Worm (Caenorhabditis elegans) whole organism, L1 larva: ENCODE measurements around the gene C26E1.2.

Experiments
- aly-2 ChIP-seq: fragments of 150-350 bp; optimal IDR thresholded peaks from 2 replicates; lab custom pipeline; 2014; ENCODE audit warnings: missing biosample characterization, missing genetic modification characterization
- ama-1 ChIP-seq: fragments of 150-350 bp; optimal IDR thresholded peaks from 2 replicates; lab custom pipeline; 2014
- blmp-1 ChIP-seq: fragments of 150-350 bp; optimal IDR thresholded peaks from 2 replicates; lab custom pipeline; 2014; ENCODE audit warnings: missing biosample characterization, missing genetic modification characterization
- ceh-63 ChIP-seq: fragments of 200-800 bp; sonication (Bioruptor generic); optimal IDR thresholded peaks from 2 replicates; lab custom pipeline; 2018; ENCODE audit warnings: mild to moderate bottlenecking, missing genetic modification characterization, missing compliant biosample characterization
- ces-1 ChIP-seq: fragments of 150-350 bp; optimal IDR thresholded peaks from 2 replicates; lab custom pipeline; 2014; ENCODE audit warnings: missing biosample characterization, missing genetic modification reagents, missing genetic modification characterization
- dsc-1 ChIP-seq: sonication (generic microtip); optimal IDR thresholded peaks from 2 replicates; lab custom pipeline; 2016; ENCODE audit warnings: mild to moderate bottlenecking, missing genetic modification characterization, missing compliant biosample characterization
- efl-1 ChIP-seq, 4 experiments: fragments of 150-350 bp; optimal IDR thresholded peaks in 3 of 4; peaks in 1 of 4; 1 replicate in 1 of 4; 2 replicates in 3 of 4; lab custom pipeline; 2014; ENCODE audit warnings: missing biosample characterization in 2 of 4, missing genetic modification characterization in 2 of 4, missing genetic modification reagents in 2 of 4
- egl-13 ChIP-seq: sonication (generic microtip); optimal IDR thresholded peaks from 2 replicates; lab custom pipeline; 2016; ENCODE audit warnings: missing genotype, missing genetic modification reagents, missing genetic modification characterization, missing compliant biosample characterization
- egl-27 ChIP-seq, 2 experiments: fragments of 150-350 bp in 1 of 2; sonication (generic microtip); optimal IDR thresholded peaks; 3 replicates each; lab custom pipeline; 2017 to 2018; ENCODE audit warnings: missing biosample characterization in 2 of 2, missing genetic modification characterization in 2 of 2, missing genetic modification reagents in 2 of 2
- elt-3 ChIP-seq, 6 experiments: fragments of 150-350 bp in 1 of 6; sonication (generic microtip); optimal IDR thresholded peaks; 2 replicates each; lab custom pipeline; 2017 to 2018; ENCODE audit warnings: missing biosample characterization in 6 of 6, missing genetic modification characterization in 6 of 6, inconsistent platforms in 1 of 6
- ets-5 ChIP-seq: fragments of 200-800 bp; sonication (Bioruptor generic); IDR thresholded peaks from 2 replicates; pipeline ENCODE4 v1.3.6; 2022; ENCODE audit warnings: missing genetic modification characterization, missing compliant biosample characterization
- fkh-8 ChIP-seq: sonication (generic microtip); optimal IDR thresholded peaks from 2 replicates; lab custom pipeline; 2016; ENCODE audit warnings: mild to moderate bottlenecking, missing genetic modification characterization, missing compliant biosample characterization
- isw-1 ChIP-seq: fragments of 200-800 bp; sonication (Bioruptor generic); IDR thresholded peaks from 2 replicates; pipeline ENCODE4 v1.3.6; 2022; ENCODE audit warnings: missing genetic modification characterization, missing compliant biosample characterization
- lin-13 ChIP-seq: fragments of 150-350 bp; optimal IDR thresholded peaks from 2 replicates; lab custom pipeline; 2014; ENCODE audit warnings: missing biosample characterization, missing genetic modification reagents, missing genetic modification characterization
- lin-14 ChIP-seq: fragments of 200-800 bp; sonication (Bioruptor generic); optimal IDR thresholded peaks from 2 replicates; lab custom pipeline; 2018; ENCODE audit warnings: mild to moderate bottlenecking, missing genetic modification characterization, moderate library complexity, missing compliant biosample characterization
- lin-15B ChIP-seq: fragments of 150-350 bp; sonication (generic microtip); optimal IDR thresholded peaks from 3 replicates; lab custom pipeline; 2014; ENCODE audit warnings: missing biosample characterization, missing genetic modification characterization
- lsy-2 ChIP-seq, 2 experiments: fragments of 150-350 bp; optimal IDR thresholded peaks; 2 replicates each; lab custom pipeline; 2014; ENCODE audit warnings: missing biosample characterization in 2 of 2, missing genetic modification characterization in 2 of 2
- nhr-11 ChIP-seq: fragments of 150-350 bp; optimal IDR thresholded peaks from 2 replicates; lab custom pipeline; 2014; ENCODE audit warnings: missing biosample characterization, missing genetic modification characterization
- nhr-28 ChIP-seq: fragments of 150-350 bp; optimal IDR thresholded peaks from 2 replicates; lab custom pipeline; 2014; ENCODE audit warnings: missing biosample characterization, missing genetic modification characterization
- nhr-47 ChIP-seq: sonication (generic microtip); optimal IDR thresholded peaks from 2 replicates; lab custom pipeline; 2016; ENCODE audit warnings: mild to moderate bottlenecking, missing genetic modification characterization, moderate library complexity, missing compliant biosample characterization
- nhr-71 ChIP-seq: sonication (generic microtip); optimal IDR thresholded peaks from 2 replicates; lab custom pipeline; 2016; ENCODE audit warnings: mild to moderate bottlenecking, missing genetic modification characterization, moderate library complexity, missing compliant biosample characterization
- nhr-84 ChIP-seq: sonication (generic microtip); optimal IDR thresholded peaks from 2 replicates; lab custom pipeline; 2017; ENCODE audit warnings: missing biosample characterization, missing genetic modification characterization
- nhr-85 ChIP-seq: sonication (generic microtip); peaks from one replicate; lab custom pipeline; 2016; ENCODE audit warnings: missing genetic modification characterization, inconsistent platforms, missing compliant biosample characterization
- pag-3 ChIP-seq: sonication (generic microtip); optimal IDR thresholded peaks from 2 replicates; lab custom pipeline; 2017; ENCODE audit warnings: missing genetic modification characterization, mild to moderate bottlenecking, missing compliant biosample characterization, antibody characterized with exemption, borderline replicate concordance; ENCODE audit not compliant: insufficient read depth
- pax-3 ChIP-seq: fragments of 200-800 bp; sonication (Bioruptor generic); optimal IDR thresholded peaks from 2 replicates; lab custom pipeline; 2018; ENCODE audit warnings: mild to moderate bottlenecking, missing genetic modification characterization, moderate library complexity, missing compliant biosample characterization
- rnt-1 ChIP-seq: sonication (generic microtip); optimal IDR thresholded peaks from 2 replicates; lab custom pipeline; 2016; ENCODE audit warnings: mild to moderate bottlenecking, missing genetic modification characterization, moderate library complexity, missing compliant biosample characterization
- skn-1 ChIP-seq: fragments of 150-350 bp; optimal IDR thresholded peaks from 2 replicates; lab custom pipeline; 2014; ENCODE audit warnings: missing biosample characterization, missing genetic modification characterization
- tlp-1 ChIP-seq: fragments of 150-350 bp; optimal IDR thresholded peaks from 2 replicates; lab custom pipeline; 2014; ENCODE audit warnings: missing biosample characterization, missing genetic modification characterization
- unc-30 ChIP-seq: sonication (generic microtip); optimal IDR thresholded peaks from 2 replicates; lab custom pipeline; 2017; ENCODE audit warnings: missing biosample characterization, missing genetic modification characterization
- vab-15 ChIP-seq: sonication (generic microtip); optimal IDR thresholded peaks from 2 replicates; lab custom pipeline; 2017; ENCODE audit warnings: missing genotype, mild to moderate bottlenecking, missing genetic modification characterization, missing compliant biosample characterization
- xbp-1 ChIP-seq: sonication (generic microtip); optimal IDR thresholded peaks from 2 replicates; lab custom pipeline; 2016; ENCODE audit warnings: missing genetic modification characterization, missing compliant biosample characterization
- zag-1 ChIP-seq: fragments of 150-350 bp; optimal IDR thresholded peaks from 2 replicates; lab custom pipeline; 2014; ENCODE audit warnings: missing biosample characterization, missing genetic modification characterization
- zip-4 ChIP-seq: fragments of 200-800 bp; sonication (Bioruptor generic); optimal IDR thresholded peaks from 2 replicates; lab custom pipeline; 2018; ENCODE audit warnings: mild to moderate bottlenecking, missing genetic modification characterization, moderate library complexity, missing compliant biosample characterization
- ztf-11 ChIP-seq, 2 experiments: sonication (generic microtip); optimal IDR thresholded peaks; 2 replicates each; lab custom pipeline; 2016 to 2017; ENCODE audit warnings: missing genetic modification characterization in 2 of 2, missing biosample characterization in 1 of 2, missing compliant biosample characterization in 1 of 2
- ztf-4 ChIP-seq: fragments of 150-350 bp; optimal IDR thresholded peaks from 2 replicates; lab custom pipeline; 2014; ENCODE audit warnings: missing biosample characterization, missing genetic modification characterization

The C26E1.2 gene

ce11 chrV:13295859-13296258 lies 9.1 kb upstream of the C26E1.2 start, which contains the start of gene uig-1:
Gene uig-1, minus strand, starts transcription at chrV:13295978.
- TF ChIP-seq lin-14 (GFP tag; lab: Kevin White, UChicago) (peak; percentile 75), pax-3 (tag; lab: Kevin White, UChicago) (no peak)
- TF ChIP-seq, all 84 proteins: peak for 1

- TF ChIP-seq blmp-1 (tag; lab: Kevin White, UChicago) (no peak), elt-3 (tag; optimal IDR thresholded peaks at IDR 0.05; lab: Kevin White, UChicago) (no peak), nhr-28 (no peak), nhr-84 (tag; lab: Kevin White, UChicago) (no peak), pag-3 (tag; lab: Kevin White, UChicago) (no peak), zip-4 (GFP tag; lab: Kevin White, UChicago) (no peak), ets-5 (GFP tag; lab: Robert Waterston, UW) (no peak), xbp-1 (tag; lab: Kevin White, UChicago) (no peak), egl-27 (tag; optimal IDR thresholded peaks at IDR 0.05; lab: Kevin White, UChicago) (no peak), nhr-11 (no peak)
Measured at ce11 chrV:13297220-13297619, 7.7 kb upstream of the C26E1.2 start, which contains the start of gene C26E1.1. Gene C26E1.1, plus strand, starts transcription at chrV:13297520.

ce11 chrV:13298706-13299105 lies 6.2 kb upstream of the C26E1.2 start:
- TF ChIP-seq ztf-4 (tag; lab: Kevin White, UChicago) (no peak), nhr-71 (peak; percentile 11), tlp-1 (tag; lab: Kevin White, UChicago) (no peak), egl-13 (tag; lab: Kevin White, UChicago) (no peak), lin-14 (GFP tag; lab: Kevin White, UChicago) (peak; percentile 37), rnt-1 (tag; lab: Kevin White, UChicago) (peak; percentile 2), ces-1 (no peak)

ce11 chrV:13299398-13299797 lies 5.5 kb upstream of the C26E1.2 start:
- TF ChIP-seq ama-1: no peak
- peak; percentile 60 for TF ChIP-seq pax-3 (tag; lab: Kevin White, UChicago)
- no peak for TF ChIP-seq zag-1 (tag; lab: Kevin White, UChicago)
- no peak for TF ChIP-seq efl-1 (optimal IDR thresholded peaks at IDR 0.05; lab: Kevin White, UChicago)
- peak in 1 of 2 experiments; percentile 65 for TF ChIP-seq efl-1 (GFP tag; optimal IDR thresholded peaks at IDR 0.05 in 1 of 2; lab: Kevin White, UChicago)

- TF ChIP-seq lin-14 (GFP tag; lab: Kevin White, UChicago) (peak; percentile 36), lsy-2 (tag; optimal IDR thresholded peaks at IDR 0.05; lab: Kevin White, UChicago) (no peak), lin-13 (no peak), ces-1 (no peak), aly-2 (tag; lab: Kevin White, UChicago) (no peak), ets-5 (GFP tag; lab: Robert Waterston, UW) (no peak), isw-1 (GFP tag; lab: Robert Waterston, UW) (no peak)
- TF ChIP-seq, all 84 proteins: peak for 1
Measured at ce11 chrV:13300492-13300891, 4.4 kb upstream of the C26E1.2 start.

- TF ChIP-seq xbp-1 (tag; lab: Kevin White, UChicago): no peak
- no peak for TF ChIP-seq vab-15 (tag; lab: Kevin White, UChicago)
- TF ChIP-seq zag-1 (tag; lab: Kevin White, UChicago): no peak
- TF ChIP-seq unc-30 (tag; lab: Kevin White, UChicago): no peak
- peak; percentile 38 for TF ChIP-seq blmp-1 (tag; lab: Kevin White, UChicago)
- TF ChIP-seq efl-1 (optimal IDR thresholded peaks at IDR 0.05; lab: Kevin White, UChicago): no peak
- no peak for TF ChIP-seq efl-1 (GFP tag; optimal IDR thresholded peaks at IDR 0.05 in 1 of 2; lab: Kevin White, UChicago)
- TF ChIP-seq elt-3 (tag; optimal IDR thresholded peaks at IDR 0.05; lab: Kevin White, UChicago): peak in 1 of 6 experiments; percentile 13
- no peak for TF ChIP-seq lin-15B
- TF ChIP-seq nhr-71: no peak
- no peak for TF ChIP-seq isw-1 (GFP tag; lab: Robert Waterston, UW)
- no peak for TF ChIP-seq ceh-63 (GFP tag; lab: Kevin White, UChicago)
- no peak for TF ChIP-seq dsc-1 (tag; lab: Kevin White, UChicago)
- no peak for TF ChIP-seq skn-1 (tag; lab: Kevin White, UChicago)
- TF ChIP-seq nhr-85 (tag; lab: Kevin White, UChicago): no peak
- no peak for TF ChIP-seq ztf-11 (tag; optimal IDR thresholded peaks at IDR 0.05; lab: Kevin White, UChicago)
- TF ChIP-seq pax-3 (tag; lab: Kevin White, UChicago): peak; percentile 2
- no peak for TF ChIP-seq rnt-1 (tag; lab: Kevin White, UChicago)
- TF ChIP-seq fkh-8 (tag; lab: Kevin White, UChicago): no peak
- TF ChIP-seq nhr-47 (tag; lab: Kevin White, UChicago): no peak
Measured at ce11 chrV:13301443-13301842, 3.5 kb upstream of the C26E1.2 start, which contains the start of gene ceh-79. Gene ceh-79, plus strand, starts transcription at chrV:13301833.
